Worm (Caenorhabditis elegans): Measurements from ENCODE around the gene ncx-7.

DNA sequence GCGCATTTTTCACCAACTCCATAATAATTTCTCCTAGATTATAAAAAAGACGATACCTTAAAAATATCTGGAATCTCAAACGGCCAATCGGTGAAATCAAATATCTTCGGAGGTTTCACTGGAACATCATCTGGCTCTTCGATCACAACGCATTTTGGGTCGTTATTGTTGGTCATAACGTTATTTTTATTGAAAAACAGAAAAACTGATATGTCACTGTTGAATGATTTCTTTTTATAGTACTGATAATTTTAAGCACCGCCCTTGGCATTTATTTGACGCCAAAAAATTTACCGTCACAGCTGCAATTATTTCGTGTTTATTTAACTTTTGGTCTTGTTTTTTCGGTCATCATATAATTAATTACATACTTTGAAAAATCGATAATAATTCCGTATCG lies 30.0 kb downstream of the ncx-7 start, which contains the start of gene best-5:
- no peak for TF ChIP-seq ama-1 (optimal IDR thresholded peaks at IDR 0.05)
- no peak for TF ChIP-seq ceh-22 (tag; optimal IDR thresholded peaks at IDR 0.05)
- no peak for TF ChIP-seq hlh-6 (tag; optimal IDR thresholded peaks at IDR 0.05)
- no peak for TF ChIP-seq pha-4 (tag; optimal IDR thresholded peaks at IDR 0.05)
- TF ChIP-seq ceh-19 (GFP tag; optimal IDR thresholded peaks at IDR 0.05), result no peak
- TF ChIP-seq unc-86 (tag; optimal IDR thresholded peaks at IDR 0.05), result no peak
- TF ChIP-seq ceh-30 (tag; optimal IDR thresholded peaks at IDR 0.05), result no peak
- no peak for TF ChIP-seq unc-55 (GFP tag; optimal IDR thresholded peaks at IDR 0.05)
- no peak for TF ChIP-seq ttx-3 (tag; optimal IDR thresholded peaks at IDR 0.05)
- no peak for TF ChIP-seq nfya-1 (tag; optimal IDR thresholded peaks at IDR 0.05)
- no peak for TF ChIP-seq ceh-2 (tag; optimal IDR thresholded peaks at IDR 0.05)
- TF ChIP-seq hlh-8 (tag; optimal IDR thresholded peaks at IDR 0.05), result no peak
- TF ChIP-seq dve-1 (tag; optimal IDR thresholded peaks at IDR 0.05), result no peak
- TF ChIP-seq odd-2 (tag; optimal IDR thresholded peaks at IDR 0.05), result no peak
